Worm (Caenorhabditis elegans): ENCODE data around the gene tps-1.

The tps-1 gene

DNA sequence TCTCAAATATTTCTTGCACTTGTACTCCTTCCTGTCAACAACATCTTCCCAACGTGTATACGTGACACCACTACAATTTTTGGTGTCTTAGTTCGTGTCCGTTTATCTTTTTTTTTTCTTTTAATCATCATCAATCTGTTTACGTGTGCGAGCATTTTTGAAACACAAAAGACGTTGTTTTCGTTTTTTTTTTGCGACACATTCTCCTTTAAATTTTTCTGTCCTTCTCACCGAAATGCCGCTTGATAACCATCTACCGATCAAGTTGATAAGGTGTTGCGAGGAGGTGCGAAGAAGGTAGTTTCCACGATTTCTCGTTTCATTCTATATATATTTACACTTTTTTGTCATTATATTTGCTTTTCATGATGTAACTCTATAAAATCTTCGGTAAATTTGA, 36.2 kb upstream of the tps-1 start:
- TF ChIP-seq elt-3 (tag; optimal IDR thresholded peaks at IDR 0.05): no peak
- no peak for TF ChIP-seq zip-8 (tag; optimal IDR thresholded peaks at IDR 0.05)
- TF ChIP-seq nhr-28 (tag; optimal IDR thresholded peaks at IDR 0.05): no peak
- TF ChIP-seq unc-120 (tag; optimal IDR thresholded peaks at IDR 0.05; ENCODE audit: poor library complexity, severe bottlenecking): no peak
- no peak for TF ChIP-seq nhr-2 (tag; optimal IDR thresholded peaks at IDR 0.05)
- TF ChIP-seq flh-1 (GFP tag; optimal IDR thresholded peaks at IDR 0.05): no peak
- peak; percentile 77 for TF ChIP-seq elt-1 (tag; optimal IDR thresholded peaks at IDR 0.05; ENCODE audit: borderline replicate concordance, insufficient read depth)
- TF ChIP-seq unc-39 (tag; optimal IDR thresholded peaks at IDR 0.05): no peak

DNA sequence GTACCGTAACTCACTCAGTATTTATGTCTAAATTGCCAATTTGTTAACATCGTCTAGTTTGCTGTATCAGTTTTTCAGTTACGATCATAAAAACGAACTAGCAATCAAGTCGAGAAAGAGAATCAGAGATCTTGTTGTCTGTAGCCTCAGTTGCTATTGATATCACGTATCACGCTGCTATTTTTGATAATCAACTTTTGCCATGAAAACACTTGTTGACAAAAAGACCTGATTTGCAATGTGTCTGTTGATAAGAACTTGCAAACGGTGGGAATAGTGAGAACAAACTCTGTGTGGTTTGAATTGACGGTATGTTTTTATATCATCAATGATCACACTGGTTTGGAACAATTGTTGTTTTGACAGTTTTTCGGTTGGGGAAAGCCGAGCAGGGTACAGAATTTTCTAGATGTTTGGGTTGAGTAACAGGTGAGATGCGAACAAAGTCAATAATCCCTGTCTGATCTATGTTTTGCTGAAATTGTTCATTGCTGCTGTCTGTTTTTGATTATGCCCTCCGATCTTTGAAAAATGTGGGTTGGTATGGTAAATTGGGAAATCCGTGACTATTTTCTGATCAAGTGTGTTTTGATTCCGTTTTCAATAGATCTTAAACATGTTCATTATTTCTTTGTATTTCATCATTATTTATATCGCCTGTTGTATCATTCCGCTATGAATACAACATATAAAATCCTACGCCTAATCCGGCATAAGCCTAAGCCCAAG, 34.9 kb upstream of the tps-1 start:
- TF ChIP-seq elt-1 (tag; optimal IDR thresholded peaks at IDR 0.05; ENCODE audit: borderline replicate concordance, insufficient read depth): no peak
- no peak for TF ChIP-seq cnd-1 (tag; optimal IDR thresholded peaks at IDR 0.05)
- TF ChIP-seq ztf-11 (tag; optimal IDR thresholded peaks at IDR 0.05): no peak
- TF ChIP-seq sptf-1 (tag; optimal IDR thresholded peaks at IDR 0.05): no peak
- TF ChIP-seq lin-13 (tag; optimal IDR thresholded peaks at IDR 0.05): no peak
- no peak for TF ChIP-seq unc-120 (tag; optimal IDR thresholded peaks at IDR 0.05; ENCODE audit: poor library complexity, severe bottlenecking)
- no peak for TF ChIP-seq nhr-12 (tag; optimal IDR thresholded peaks at IDR 0.05)
- no peak for TF ChIP-seq mab-5 (tag; optimal IDR thresholded peaks at IDR 0.05)
- TF ChIP-seq ceh-83 (GFP tag; optimal IDR thresholded peaks at IDR 0.05): no peak
- TF ChIP-seq snpc-4 (tag; optimal IDR thresholded peaks at IDR 0.05): no peak
- TF ChIP-seq mep-1 (tag; optimal IDR thresholded peaks at IDR 0.05): no peak
- no peak for TF ChIP-seq hlh-1 (tag; optimal IDR thresholded peaks at IDR 0.05)
- TF ChIP-seq unc-39 (tag; optimal IDR thresholded peaks at IDR 0.05): no peak
- TF ChIP-seq nhr-76 (tag; optimal IDR thresholded peaks at IDR 0.05): no peak

DNA sequence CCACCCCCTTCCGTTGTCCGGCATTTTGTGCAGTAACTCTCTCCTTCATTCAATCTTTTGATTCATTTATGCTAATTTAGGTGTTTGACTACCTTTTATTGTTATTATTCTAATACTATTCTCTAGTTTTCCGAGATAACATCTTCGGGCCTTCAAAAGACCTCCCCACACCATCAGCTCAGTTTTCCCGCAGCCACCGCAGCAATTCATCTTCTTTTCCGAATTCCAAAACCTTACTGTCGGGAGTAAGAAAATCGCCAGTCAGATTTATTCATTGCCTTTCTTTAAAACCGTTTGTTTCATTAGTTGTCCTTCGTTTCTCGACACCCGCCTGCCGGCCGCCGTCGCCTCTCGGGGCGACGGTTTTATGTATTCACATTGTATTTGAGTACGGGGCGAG, 33.8 kb upstream of the tps-1 start:
- TF ChIP-seq hlh-1 (tag; optimal IDR thresholded peaks at IDR 0.05) (no peak), lin-32 (GFP tag; optimal IDR thresholded peaks at IDR 0.05) (no peak), lsy-2 (tag; optimal IDR thresholded peaks at IDR 0.05) (no peak), ham-2 (GFP tag; optimal IDR thresholded peaks at IDR 0.05) (peak; percentile 7), elt-3 (tag; optimal IDR thresholded peaks at IDR 0.05) (no peak), snpc-4 (tag; optimal IDR thresholded peaks at IDR 0.05) (no peak), sptf-1 (tag; optimal IDR thresholded peaks at IDR 0.05) (no peak)

DNA sequence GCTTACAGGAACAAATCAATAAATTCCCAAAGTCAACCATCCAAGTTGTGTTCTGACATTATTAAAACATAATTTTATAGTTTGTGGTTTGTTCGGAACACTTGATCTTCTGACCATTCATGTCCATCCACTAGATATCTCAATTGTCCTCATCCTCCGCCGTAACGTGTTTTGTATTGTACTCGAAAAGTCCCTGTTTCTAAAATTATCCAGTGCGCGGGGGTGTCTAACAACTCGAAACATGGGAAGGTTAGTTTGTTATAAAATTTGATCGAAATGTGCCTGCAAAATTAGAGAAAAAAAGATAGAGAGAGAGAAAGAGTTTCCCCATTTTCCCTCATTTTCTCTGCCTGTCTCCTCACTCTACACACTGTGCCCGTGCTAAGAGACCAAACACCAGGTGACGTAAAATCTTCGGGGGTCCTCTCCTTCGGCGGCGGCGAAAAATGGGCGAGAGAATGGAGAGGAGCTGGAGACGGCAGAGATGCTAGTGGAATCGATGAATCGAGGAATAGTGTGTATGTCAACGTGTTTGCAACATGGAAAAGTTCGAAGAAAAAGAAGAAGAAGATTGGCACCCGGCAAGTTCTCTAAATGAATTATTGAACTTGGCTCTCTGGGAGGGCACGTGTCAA, 31.3 kb upstream of the tps-1 start:
- TF ChIP-seq nhr-12 (tag; optimal IDR thresholded peaks at IDR 0.05) (no peak), nhr-76 (tag; optimal IDR thresholded peaks at IDR 0.05) (no peak), unc-39 (tag; optimal IDR thresholded peaks at IDR 0.05) (no peak), pha-4 (tag; optimal IDR thresholded peaks at IDR 0.05) (peak; percentile 9), lin-13 (tag; optimal IDR thresholded peaks at IDR 0.05) (no peak), cnd-1 (tag; optimal IDR thresholded peaks at IDR 0.05) (peak; percentile 14), mep-1 (tag; optimal IDR thresholded peaks at IDR 0.05) (no peak), drap-1 (GFP tag; optimal IDR thresholded peaks at IDR 0.05) (no peak), mls-2 (tag; optimal IDR thresholded peaks at IDR 0.05) (peak; percentile 14), ceh-39 (tag; optimal IDR thresholded peaks at IDR 0.05) (no peak), bed-3 (GFP tag; optimal IDR thresholded peaks at IDR 0.05) (no peak), nhr-28 (tag; optimal IDR thresholded peaks at IDR 0.05) (no peak), ztf-11 (tag; optimal IDR thresholded peaks at IDR 0.05) (no peak), zip-8 (tag; optimal IDR thresholded peaks at IDR 0.05) (no peak), ham-2 (GFP tag; optimal IDR thresholded peaks at IDR 0.05) (peak; percentile 18), M03D4.4 (tag; optimal IDR thresholded peaks at IDR 0.05) (peak; percentile 4), hlh-1 (tag; optimal IDR thresholded peaks at IDR 0.05) (peak; percentile 90), ces-1 (GFP tag; optimal IDR thresholded peaks at IDR 0.05) (peak; percentile 55), unc-120 (tag; optimal IDR thresholded peaks at IDR 0.05; ENCODE audit: poor library complexity, severe bottlenecking) (peak; percentile 96), nhr-237 (tag; optimal IDR thresholded peaks at IDR 0.05) (peak; percentile 53), sptf-1 (tag; optimal IDR thresholded peaks at IDR 0.05) (peak; percentile 45), sem-2 (GFP tag; optimal IDR thresholded peaks at IDR 0.05) (no peak), ceh-83 (GFP tag; optimal IDR thresholded peaks at IDR 0.05) (no peak), lin-32 (GFP tag; optimal IDR thresholded peaks at IDR 0.05) (no peak), lsy-2 (tag; optimal IDR thresholded peaks at IDR 0.05) (no peak), elt-3 (tag; optimal IDR thresholded peaks at IDR 0.05) (no peak), flh-1 (GFP tag; optimal IDR thresholded peaks at IDR 0.05) (no peak), mab-5 (tag; optimal IDR thresholded peaks at IDR 0.05) (no peak), unc-62 (GFP tag; optimal IDR thresholded peaks at IDR 0.05) (peak; percentile 84)
